Worm (Caenorhabditis elegans) whole organism, L3 larva: ENCODE data around the gene bigr-1.

Experiments
- lsy-12 ChIP-seq: sonication (generic microtip); optimal IDR thresholded peaks from 2 replicates; lab custom pipeline; 2016; ENCODE audit warnings: mild to moderate bottlenecking, missing genetic modification characterization, missing compliant biosample characterization
- nhr-12 ChIP-seq: fragments of 150-350 bp; optimal IDR thresholded peaks from 2 replicates; lab custom pipeline; 2014; ENCODE audit warnings: missing biosample characterization, missing genetic modification characterization
- unc-62 ChIP-seq: fragments of 150-350 bp; sonication (generic microtip); optimal IDR thresholded peaks from 4 replicates; lab custom pipeline; 2014; ENCODE audit warnings: missing biosample characterization, missing genetic modification reagents, missing genetic modification characterization

ce11 chrII:11163291-11163690, 18.2 kb upstream of the bigr-1 start:
- no peak for TF ChIP-seq unc-62 (GFP tag; lab: Kevin White, UChicago)
- no peak for TF ChIP-seq nhr-12 (tag; lab: Kevin White, UChicago)
- no peak for TF ChIP-seq lsy-12 (tag; lab: Kevin White, UChicago)
